Worm (Caenorhabditis elegans): ENCODE data around the gene tut-2.

tut-2 gene

ce11 chrV:10683458-10683857 is 25.4 kb downstream of the tut-2 start:
- TF ChIP-seq elt-4 (tag; optimal IDR thresholded peaks at IDR 0.05) (no peak), pax-1 (tag; optimal IDR thresholded peaks at IDR 0.05) (no peak), syd-9 (tag; optimal IDR thresholded peaks at IDR 0.05) (no peak), pha-4 (tag; optimal IDR thresholded peaks at IDR 0.05) (no peak), odd-2 (tag; optimal IDR thresholded peaks at IDR 0.05) (no peak), elt-2 (tag; optimal IDR thresholded peaks at IDR 0.05) (no peak), pag-3 (tag; optimal IDR thresholded peaks at IDR 0.05; ENCODE audit: borderline replicate concordance) (no peak)

- TF ChIP-seq hlh-13 (GFP tag; optimal IDR thresholded peaks at IDR 0.05) (no peak), npax-4 (tag; optimal IDR thresholded peaks at IDR 0.05) (no peak), K09A11.1 (tag; optimal IDR thresholded peaks at IDR 0.05; ENCODE audit: insufficient read depth) (no peak), rnt-1 (tag; optimal IDR thresholded peaks at IDR 0.05) (no peak), nhr-11 (tag; optimal IDR thresholded peaks at IDR 0.05) (no peak), ceh-2 (tag; optimal IDR thresholded peaks at IDR 0.05) (no peak), pax-1 (tag; optimal IDR thresholded peaks at IDR 0.05) (no peak), ceh-22 (tag; optimal IDR thresholded peaks at IDR 0.05) (no peak), ceh-31 (tag; optimal IDR thresholded peaks at IDR 0.05) (no peak), pha-2 (tag; optimal IDR thresholded peaks at IDR 0.05) (no peak)
These were observed 26.7 kb downstream of the tut-2 start for ce11 chrV:10684748-10685147.

ce11 chrV:10687601-10688000 is 29.6 kb downstream of the tut-2 start, which contains the start of gene F29F11.20:
F29F11.20 (plus strand) TSS chrV:10687901.
- TF ChIP-seq nhr-11 (tag; optimal IDR thresholded peaks at IDR 0.05) (no peak), sdc-2 (tag; optimal IDR thresholded peaks at IDR 0.05) (no peak), tbx-2 (tag; optimal IDR thresholded peaks at IDR 0.05) (no peak), pqm-1 (tag; optimal IDR thresholded peaks at IDR 0.05) (no peak), sox-2 (GFP tag; IDR thresholded peaks at IDR 0.05) (no peak), ceh-22 (tag; optimal IDR thresholded peaks at IDR 0.05) (no peak), ceh-48 (tag; optimal IDR thresholded peaks at IDR 0.05) (no peak), ceh-6 (GFP tag; optimal IDR thresholded peaks at IDR 0.05) (no peak), hlh-6 (tag; optimal IDR thresholded peaks at IDR 0.05) (no peak)

- no peak for TF ChIP-seq nhr-232 (tag; optimal IDR thresholded peaks at IDR 0.05)
- no peak for TF ChIP-seq zip-5 (tag; optimal IDR thresholded peaks at IDR 0.05)
- no peak for TF ChIP-seq hlh-15 (tag; optimal IDR thresholded peaks at IDR 0.05)
- TF ChIP-seq ceh-19 (GFP tag; optimal IDR thresholded peaks at IDR 0.05), result no peak
- no peak for TF ChIP-seq pha-4 (tag; optimal IDR thresholded peaks at IDR 0.05)
These were observed 33.3 kb downstream of the tut-2 start for ce11 chrV:10691313-10691712.

- TF ChIP-seq hlh-8 (tag; optimal IDR thresholded peaks at IDR 0.05), result no peak
- no peak for TF ChIP-seq pros-1 (tag; optimal IDR thresholded peaks at IDR 0.05)
- peak; percentile 42 for TF ChIP-seq pqm-1 (tag; optimal IDR thresholded peaks at IDR 0.05)
- peak; percentile 84 for TF ChIP-seq elt-2 (tag; optimal IDR thresholded peaks at IDR 0.05)
These were observed 35.7 kb downstream of the tut-2 start for ce11 chrV:10693749-10694148.

- TF ChIP-seq ceh-6 (GFP tag; optimal IDR thresholded peaks at IDR 0.05) (no peak), ceh-14 (tag; optimal IDR thresholded peaks at IDR 0.05) (no peak), ama-1 (optimal IDR thresholded peaks at IDR 0.05) (no peak), sdc-2 (tag; optimal IDR thresholded peaks at IDR 0.05) (no peak), unc-86 (tag; optimal IDR thresholded peaks at IDR 0.05) (no peak), hlh-6 (tag; optimal IDR thresholded peaks at IDR 0.05) (no peak), ets-4 (tag; optimal IDR thresholded peaks at IDR 0.05) (no peak)
These were observed 37.1 kb downstream of the tut-2 start, which contains the start of gene C05A2.4 for ce11 chrV:10695181-10695580. C05A2.4 (plus strand) TSS chrV:10695481.

All from whole organism, late embryonic.